Worm (Caenorhabditis elegans): ENCODE data around the gene ins-22.

- no peak for TF ChIP-seq nhr-77 (tag; optimal IDR thresholded peaks at IDR 0.05)
- TF ChIP-seq lin-15B (tag; optimal IDR thresholded peaks at IDR 0.05): no peak
- TF ChIP-seq lsy-2 (tag; optimal IDR thresholded peaks at IDR 0.05): no peak
- no peak for TF ChIP-seq sox-4 (tag; optimal IDR thresholded peaks at IDR 0.05)
- TF ChIP-seq irx-1 (tag; optimal IDR thresholded peaks at IDR 0.05): no peak
- TF ChIP-seq elt-3 (tag; optimal IDR thresholded peaks at IDR 0.05): no peak
Measured at ce11 chrIII:9984604-9985003, 41.5 kb upstream of the ins-22 start.

Data from whole organism, L1 larva.